Fruit fly (Drosophila melanogaster) whole organism, embryonic: ENCODE data around the gene msn.

Source experiments
- Aef1 ChIP-seq: fragments of 200-800 bp; sonication (Bioruptor generic); IDR thresholded peaks from 3 replicates; pipeline ENCODE4 v1.3.6; 2022; ENCODE audit warnings: missing biosample characterization, missing genetic modification characterization
- CG10209 ChIP-seq: fragments of 200-800 bp; sonication (Bioruptor generic); optimal IDR thresholded peaks from 3 replicates; lab custom pipeline; 2017; ENCODE audit warnings: missing biosample characterization, mild to moderate bottlenecking, missing genetic modification characterization, missing genetic modification reagents
- CG1024 ChIP-seq: fragments of 200-800 bp; sonication (Bioruptor generic); IDR thresholded peaks from 2 replicates; pipeline ENCODE4 v1.3.6; 2022; ENCODE audit warnings: missing biosample characterization, missing genetic modification characterization
- CG10267 ChIP-seq: fragments of 200-800 bp; sonication (Bioruptor generic); optimal IDR thresholded peaks from 2 replicates; lab custom pipeline; 2018; ENCODE audit warnings: missing biosample characterization, mild to moderate bottlenecking, missing genetic modification characterization, moderate library complexity
- CG10462 ChIP-seq: fragments of 200-800 bp; sonication (Bioruptor generic); optimal IDR thresholded peaks from 2 replicates; lab custom pipeline; 2016; ENCODE audit warnings: missing biosample characterization, missing genetic modification characterization
- CG11560 ChIP-seq: fragments of 200-800 bp; sonication (Bioruptor generic); IDR thresholded peaks from 3 replicates; pipeline ENCODE4 v1.3.6; 2022; ENCODE audit warnings: missing biosample characterization, missing genetic modification characterization
- CG12659 ChIP-seq: fragments of 200-800 bp; sonication (Bioruptor generic); optimal IDR thresholded peaks from 3 replicates; lab custom pipeline; 2017; ENCODE audit warnings: mild to moderate bottlenecking, missing biosample characterization, missing genetic modification reagents, missing genetic modification characterization
- CG12744 ChIP-seq: fragments of 200-800 bp; sonication (Bioruptor generic); optimal IDR thresholded peaks from 2 replicates; lab custom pipeline; 2016; ENCODE audit warnings: missing biosample characterization, missing genetic modification characterization
- CG13123 ChIP-seq: fragments of 200-800 bp; sonication (Bioruptor generic); optimal IDR thresholded peaks from 2 replicates; lab custom pipeline; 2016; ENCODE audit warnings: missing biosample characterization, missing genetic modification characterization
- CG15011 ChIP-seq: fragments of 200-800 bp; sonication (Bioruptor generic); optimal IDR thresholded peaks from 3 replicates; lab custom pipeline; 2018; ENCODE audit warnings: missing biosample characterization, mild to moderate bottlenecking, missing genetic modification characterization
- CG15073 ChIP-seq: fragments of 200-800 bp; sonication (Bioruptor generic); optimal IDR thresholded peaks from 2 replicates; lab custom pipeline; 2016; ENCODE audit warnings: missing biosample characterization, missing genetic modification characterization
- CG15479 ChIP-seq: fragments of 200-800 bp; sonication (Bioruptor generic); optimal IDR thresholded peaks from 3 replicates; lab custom pipeline; 2019; ENCODE audit warnings: missing biosample characterization, mild to moderate bottlenecking, missing genetic modification characterization, moderate library complexity
- CG15514 ChIP-seq: fragments of 200-800 bp; sonication (Bioruptor generic); optimal IDR thresholded peaks from 3 replicates; lab custom pipeline; 2017; ENCODE audit warnings: missing biosample characterization, missing genetic modification characterization, mild to moderate bottlenecking, moderate library complexity, missing genetic modification reagents
- CG2120 ChIP-seq: fragments of 200-800 bp; sonication (Bioruptor generic); optimal IDR thresholded peaks from 3 replicates; lab custom pipeline; 2016; ENCODE audit warnings: missing biosample characterization, missing genetic modification characterization
- CG2889 ChIP-seq: fragments of 200-800 bp; sonication (Bioruptor generic); IDR thresholded peaks from 3 replicates; pipeline ENCODE4 v1.3.6; 2022; ENCODE audit warnings: missing biosample characterization, missing genetic modification characterization
- CG4820 ChIP-seq: fragments of 200-800 bp; sonication (Bioruptor generic); optimal IDR thresholded peaks from 3 replicates; lab custom pipeline; 2016; ENCODE audit warnings: missing biosample characterization, missing genetic modification characterization
- CG6791 ChIP-seq: fragments of 200-800 bp; sonication (Bioruptor generic); IDR thresholded peaks from 3 replicates; pipeline ENCODE4 v1.3.6; 2022; ENCODE audit warnings: missing biosample characterization, missing genetic modification characterization; ENCODE audit not compliant: partially characterized antibody
- CG6854 ChIP-seq: fragments of 200-800 bp; sonication (Bioruptor generic); optimal IDR thresholded peaks from 3 replicates; lab custom pipeline; 2017; ENCODE audit warnings: missing biosample characterization, mild to moderate bottlenecking, missing genetic modification characterization
- CG9817 ChIP-seq: fragments of 200-800 bp; sonication (Bioruptor generic); optimal IDR thresholded peaks from 2 replicates; lab custom pipeline; 2018; ENCODE audit warnings: missing biosample characterization, mild to moderate bottlenecking, missing genetic modification characterization, moderate library complexity
- D19A ChIP-seq: fragments of 200-800 bp; optimal IDR thresholded peaks from 3 replicates; lab custom pipeline; 2019; ENCODE audit warnings: missing biosample characterization, mild to moderate bottlenecking, missing genetic modification characterization, moderate library complexity
- HHEX ChIP-seq: fragments of 200-800 bp; sonication (Bioruptor generic); optimal IDR thresholded peaks from 3 replicates; lab custom pipeline; 2017; ENCODE audit warnings: missing biosample characterization, mild to moderate bottlenecking, missing genetic modification characterization, missing genetic modification reagents
- Mad ChIP-seq: fragments of 200-800 bp; sonication (Bioruptor generic); optimal IDR thresholded peaks from 2 replicates; lab custom pipeline; 2016; ENCODE audit warnings: missing biosample characterization, missing genetic modification characterization
- NFAT ChIP-seq: fragments of 200-800 bp; sonication (Bioruptor generic); IDR thresholded peaks from 2 replicates; pipeline ENCODE4 v1.3.6; 2022; ENCODE audit warnings: missing biosample characterization, missing genetic modification characterization
- NfI ChIP-seq: fragments of 200-800 bp; sonication (Bioruptor generic); optimal IDR thresholded peaks from 3 replicates; lab custom pipeline; 2018; ENCODE audit warnings: missing biosample characterization, mild to moderate bottlenecking, missing genetic modification characterization, moderate library complexity
- PHDP ChIP-seq: fragments of 200-800 bp; sonication (Bioruptor generic); optimal IDR thresholded peaks from 3 replicates; lab custom pipeline; 2018; ENCODE audit warnings: missing biosample characterization, mild to moderate bottlenecking, missing genetic modification characterization, moderate library complexity
- Taf1 ChIP-seq: fragments of 200-800 bp; sonication (Bioruptor generic); IDR thresholded peaks from 2 replicates; pipeline ENCODE4 v1.3.6; 2022; ENCODE audit warnings: missing biosample characterization, missing genetic modification characterization
- YL-1 ChIP-seq: fragments of 200-800 bp; sonication (Bioruptor generic); optimal IDR thresholded peaks from 3 replicates; lab custom pipeline; 2017; ENCODE audit warnings: missing biosample characterization, mild to moderate bottlenecking, missing genetic modification characterization
- ato ChIP-seq: fragments of 200-800 bp; sonication (Bioruptor generic); IDR thresholded peaks from 2 replicates; pipeline ENCODE4 v1.3.6; 2022; ENCODE audit warnings: missing biosample characterization, missing genetic modification characterization; ENCODE audit not compliant: partially characterized antibody
- chm ChIP-seq: fragments of 200-800 bp; sonication (Bioruptor generic); IDR thresholded peaks from 2 replicates; pipeline ENCODE4 v1.3.6; 2022; ENCODE audit warnings: missing biosample characterization, missing genetic modification characterization
- crol ChIP-seq: fragments of 200-800 bp; sonication (Bioruptor generic); IDR thresholded peaks from 2 replicates; pipeline ENCODE4 v1.3.6; 2022; ENCODE audit warnings: missing biosample characterization, missing genetic modification characterization
- da ChIP-seq: fragments of 200-800 bp; sonication (Bioruptor generic); optimal IDR thresholded peaks from 2 replicates; lab custom pipeline; 2016; ENCODE audit warnings: missing biosample characterization, missing genetic modification characterization
- dm ChIP-seq: fragments of 200-800 bp; sonication (Bioruptor generic); optimal IDR thresholded peaks from 3 replicates; lab custom pipeline; 2016; ENCODE audit warnings: missing biosample characterization, missing genetic modification characterization
- ewg ChIP-seq: fragments of 200-800 bp; sonication (Bioruptor generic); optimal IDR thresholded peaks from 3 replicates; lab custom pipeline; 2017; ENCODE audit warnings: mild to moderate bottlenecking, missing biosample characterization, missing genetic modification reagents, missing genetic modification characterization
- gcm2 ChIP-seq: fragments of 200-800 bp; sonication (Bioruptor generic); optimal IDR thresholded peaks from 2 replicates; lab custom pipeline; 2016; ENCODE audit warnings: missing biosample characterization, missing genetic modification characterization
- gro ChIP-seq: fragments of 200-800 bp; sonication (Bioruptor generic); optimal IDR thresholded peaks from 2 replicates; lab custom pipeline; 2016; ENCODE audit warnings: missing biosample characterization, missing genetic modification characterization
- kah ChIP-seq: fragments of 200-800 bp; sonication (Bioruptor generic); optimal IDR thresholded peaks from 2 replicates; lab custom pipeline; 2018; ENCODE audit warnings: missing biosample characterization, mild to moderate bottlenecking, missing genetic modification characterization
- lab ChIP-seq: fragments of 200-800 bp; sonication (Bioruptor generic); optimal IDR thresholded peaks from 3 replicates; lab custom pipeline; 2017; ENCODE audit warnings: missing biosample characterization, missing genetic modification characterization, mild to moderate bottlenecking, moderate library complexity, missing genetic modification reagents
- lmd ChIP-seq: fragments of 200-800 bp; sonication (Bioruptor generic); IDR thresholded peaks from 2 replicates; pipeline ENCODE4 v1.3.6; 2022; ENCODE audit warnings: missing biosample characterization, missing genetic modification characterization
- lola ChIP-seq, 3 experiments: fragments of >200 bp in 2 of 3; fragments of 200-800 bp in 1 of 3; sonication (Bioruptor generic) in 1 of 3; optimal IDR thresholded peaks; 2 replicates each; lab custom pipeline; 2017 to 2019; ENCODE audit warnings: missing biosample characterization in 3 of 3, missing genetic modification characterization in 3 of 3, mild to moderate bottlenecking in 1 of 3, moderate library complexity in 1 of 3
- lov ChIP-seq, 2 experiments: fragments of 200-800 bp in 1 of 2; fragments of >200 bp in 1 of 2; sonication (Bioruptor generic) in 1 of 2; IDR thresholded peaks in 1 of 2; optimal IDR thresholded peaks in 1 of 2; 2 replicates in 1 of 2; 3 replicates in 1 of 2; pipeline versions ENCODE4 v1.3.6 to Lab custom; 2017 to 2022; ENCODE audit warnings: missing biosample characterization in 1 of 2, missing genetic modification characterization in 1 of 2
- mam ChIP-seq: fragments of 200-800 bp; sonication (Bioruptor generic); optimal IDR thresholded peaks from 3 replicates; lab custom pipeline; 2016; ENCODE audit warnings: missing biosample characterization, missing genetic modification characterization
- odd ChIP-seq: fragments of 200-800 bp; sonication (Bioruptor generic); optimal IDR thresholded peaks from 2 replicates; lab custom pipeline; 2017; ENCODE audit warnings: missing biosample characterization, mild to moderate bottlenecking, missing genetic modification characterization
- sisA ChIP-seq: fragments of 200-800 bp; sonication (Bioruptor generic); IDR thresholded peaks from 2 replicates; pipeline ENCODE4 v1.3.6; 2022; ENCODE audit warnings: missing biosample characterization, missing genetic modification characterization
- slou ChIP-seq: fragments of 200-800 bp; sonication (Bioruptor generic); optimal IDR thresholded peaks from 3 replicates; lab custom pipeline; 2016; ENCODE audit warnings: missing biosample characterization, missing genetic modification characterization
- sug ChIP-seq: fragments of 200-800 bp; optimal IDR thresholded peaks from 2 replicates; lab custom pipeline; 2019; ENCODE audit warnings: missing biosample characterization, mild to moderate bottlenecking, missing genetic modification characterization, moderate library complexity
- tin ChIP-seq: fragments of 200-800 bp; sonication (Bioruptor generic); optimal IDR thresholded peaks from 3 replicates; lab custom pipeline; 2016; ENCODE audit warnings: missing biosample characterization, missing genetic modification characterization
- tio ChIP-seq: fragments of 200-800 bp; sonication (Bioruptor generic); optimal IDR thresholded peaks from 2 replicates; lab custom pipeline; 2017; ENCODE audit warnings: missing biosample characterization, missing genetic modification characterization, inconsistent platforms
- unc-4 ChIP-seq: fragments of 200-800 bp; sonication (Bioruptor generic); IDR thresholded peaks from 2 replicates; pipeline ENCODE4 v1.3.6; 2022; ENCODE audit warnings: missing biosample characterization, missing genetic modification characterization; ENCODE audit not compliant: partially characterized antibody
- vfl ChIP-seq: fragments of 200-800 bp; sonication (Bioruptor generic); optimal IDR thresholded peaks from 2 replicates; lab custom pipeline; 2016; ENCODE audit warnings: missing biosample characterization, missing genetic modification characterization
- z ChIP-seq: fragments of 200-800 bp; sonication (Bioruptor generic); IDR thresholded peaks from 3 replicates; pipeline ENCODE4 v1.3.6; 2022; ENCODE audit warnings: missing biosample characterization, missing genetic modification characterization

msn gene

DNA sequence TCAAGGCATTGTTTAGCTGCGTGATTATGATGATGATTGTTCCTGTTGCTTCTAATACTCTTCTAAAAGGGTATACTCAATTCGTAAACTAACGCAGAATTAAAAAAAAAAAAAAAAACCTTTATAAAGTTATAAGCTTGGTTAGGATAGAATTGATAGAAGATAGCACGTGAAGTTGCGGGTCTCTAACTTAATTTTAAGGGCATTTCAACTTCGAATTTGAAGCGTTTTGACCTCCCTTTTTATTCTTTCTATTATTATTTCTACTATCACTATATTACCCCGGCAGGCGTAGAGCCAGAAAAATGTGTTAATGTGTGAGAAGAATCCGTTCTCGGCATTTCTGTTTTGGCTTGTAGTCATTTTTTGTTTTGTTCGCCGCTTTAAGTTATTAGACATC, 7.6 kb downstream of the msn start (continued):
- TF ChIP-seq HHEX (GFP tag; lab: Kevin White, UChicago) (peak; percentile 27), lola (GFP tag; optimal IDR thresholded peaks at IDR 0.05; lab: Kevin White, UChicago) (peak in 1 of 3 experiments; percentile 79), Mad (GFP tag; lab: Kevin White, UChicago) (peak; percentile 47), NFAT (no peak), kah (GFP tag; lab: Kevin White, UChicago) (no peak), CG13123 (GFP tag; lab: Kevin White, UChicago) (no peak), odd (GFP tag; lab: Kevin White, UChicago) (peak; percentile 48), CG12659 (peak; percentile 60), sisA (GFP tag; lab: Robert Waterston, UW) (peak; percentile 42), lmd (GFP tag; lab: Robert Waterston, UW) (peak; percentile 64), CG12744 (GFP tag; lab: Kevin White, UChicago) (peak; percentile 42), dm (GFP tag; lab: Kevin White, UChicago) (peak; percentile 22), da (no peak), CG15073 (GFP tag; lab: Kevin White, UChicago) (no peak), Taf1 (no peak), YL-1 (no peak), vfl (GFP tag; lab: Kevin White, UChicago) (no peak), tio (GFP tag; lab: Kevin White, UChicago) (peak; percentile 38), CG2889 (no peak), gcm2 (GFP tag; lab: Kevin White, UChicago) (no peak), CG4820 (GFP tag; lab: Kevin White, UChicago) (peak; percentile 30), mam (GFP tag; lab: Kevin White, UChicago) (peak; percentile 62), slou (GFP tag; lab: Kevin White, UChicago) (no peak), CG10209 (GFP tag; lab: Kevin White, UChicago) (peak; percentile 47), z (GFP tag; lab: Robert Waterston, UW) (no peak), CG15514 (GFP tag; lab: Kevin White, UChicago) (peak; percentile 22), sug (tag; lab: Kevin White, UChicago) (peak; percentile 22), tin (GFP tag; lab: Kevin White, UChicago) (peak; percentile 68), CG6791 (GFP tag; lab: Robert Waterston, UW) (no peak), CG6854 (no peak), lov (optimal IDR thresholded peaks at IDR 0.05; lab: Kevin White, UChicago) (no peak), lov (GFP tag; IDR thresholded peaks at IDR 0.05; lab: Robert Waterston, UW) (no peak), chm (peak; percentile 62; the same call in 1 of the 2 replicates), CG1024 (GFP tag; lab: Robert Waterston, UW) (peak; percentile 34; the same call in 1 of the 2 replicates), CG10462 (GFP tag; lab: Kevin White, UChicago) (peak; percentile 11), gro (no peak), CG15011 (GFP tag; lab: Kevin White, UChicago) (peak; percentile 12), CG15479 (GFP tag; lab: Kevin White, UChicago) (no peak), crol (no peak), PHDP (peak; percentile 75), CG10267 (tag; lab: Kevin White, UChicago) (peak; percentile 63), CG11560 (tag; lab: Robert Waterston, UW) (no peak), D19A (tag; lab: Kevin White, UChicago) (peak; percentile 99), CG9817 (tag; lab: Kevin White, UChicago) (peak; percentile 61), CG2120 (GFP tag; lab: Kevin White, UChicago) (peak; percentile 75), ewg (GFP tag; lab: Kevin White, UChicago) (peak; percentile 54), unc-4 (GFP tag; lab: Robert Waterston, UW) (no peak), NfI (GFP tag; lab: Kevin White, UChicago) (peak; percentile 61), lab (GFP tag; lab: Kevin White, UChicago) (peak; percentile 76), Aef1 (GFP tag; lab: Robert Waterston, UW) (no peak), ato (GFP tag; lab: Robert Waterston, UW) (no peak)
